Worm (Caenorhabditis elegans): ENCODE results near the gene cubn-1.

DNA sequence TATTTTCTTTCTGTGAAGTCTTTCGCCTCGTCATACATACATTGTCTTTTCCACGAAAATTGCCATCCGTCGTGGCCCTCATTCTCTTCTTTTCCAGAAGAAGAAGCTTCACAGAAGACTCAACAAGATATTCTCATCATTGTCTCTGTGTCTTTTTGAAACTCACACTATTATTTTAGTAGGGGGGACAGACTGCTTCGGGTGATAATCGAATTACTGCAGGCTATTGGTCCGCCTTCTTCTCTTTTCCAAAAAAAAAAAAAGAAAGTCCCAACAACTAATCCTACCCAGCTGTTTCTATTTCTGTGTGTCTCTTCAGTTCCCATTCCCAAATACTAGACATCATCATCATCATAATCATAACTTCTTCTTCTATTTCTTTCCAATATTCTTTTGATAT, 27.7 kb upstream of the cubn-1 start:
- TF ChIP-seq ceh-13 (GFP tag; optimal IDR thresholded peaks at IDR 0.05) = no peak
- no peak for TF ChIP-seq ets-7 (tag; optimal IDR thresholded peaks at IDR 0.05)

Data from whole organism, early embryonic.